Fruit fly (Drosophila melanogaster) whole organism, embryonic: ENCODE data around the gene CG42852.

Source experiments
- Aef1 ChIP-seq: fragments of 200-800 bp; sonication (Bioruptor generic); IDR thresholded peaks from 3 replicates; pipeline ENCODE4 v1.3.6; 2022; ENCODE audit warnings: missing biosample characterization, missing genetic modification characterization
- CG1024 ChIP-seq: fragments of 200-800 bp; sonication (Bioruptor generic); IDR thresholded peaks from 2 replicates; pipeline ENCODE4 v1.3.6; 2022; ENCODE audit warnings: missing biosample characterization, missing genetic modification characterization
- CG10979 ChIP-seq: fragments of 200-800 bp; sonication (Bioruptor generic); optimal IDR thresholded peaks from 2 replicates; lab custom pipeline; 2018; ENCODE audit warnings: missing biosample characterization, mild to moderate bottlenecking, missing genetic modification characterization, moderate library complexity
- CG11560 ChIP-seq: fragments of 200-800 bp; sonication (Bioruptor generic); IDR thresholded peaks from 3 replicates; pipeline ENCODE4 v1.3.6; 2022; ENCODE audit warnings: missing biosample characterization, missing genetic modification characterization
- CG11696 ChIP-seq: fragments of 200-800 bp; sonication (Bioruptor generic); IDR thresholded peaks from 2 replicates; pipeline ENCODE4 v1.3.6; 2022; ENCODE audit warnings: missing biosample characterization, missing genetic modification characterization
- CG12104 ChIP-seq: fragments of 200-800 bp; sonication (Bioruptor generic); optimal IDR thresholded peaks from 3 replicates; lab custom pipeline; 2016; ENCODE audit warnings: missing biosample characterization, missing genetic modification characterization
- CG1233 ChIP-seq: fragments of 200-800 bp; sonication (Bioruptor generic); optimal IDR thresholded peaks from 4 replicates; lab custom pipeline; 2018; ENCODE audit warnings: missing biosample characterization, mild to moderate bottlenecking, missing genetic modification characterization
- CG13296 ChIP-seq: fragments of 200-800 bp; sonication (Bioruptor generic); optimal IDR thresholded peaks from 3 replicates; lab custom pipeline; 2018; ENCODE audit warnings: missing biosample characterization, mild to moderate bottlenecking, missing genetic modification characterization
- CG14014 ChIP-seq: fragments of 200-800 bp; sonication (Bioruptor generic); IDR thresholded peaks from 2 replicates; pipeline ENCODE4 v1.3.6; 2022; ENCODE audit warnings: missing biosample characterization, missing genetic modification characterization
- CG16863 ChIP-seq: fragments of 200-800 bp; sonication (Bioruptor generic); optimal IDR thresholded peaks from 3 replicates; lab custom pipeline; 2016; ENCODE audit warnings: missing biosample characterization, missing genetic modification characterization
- CG17385 ChIP-seq: fragments of 200-800 bp; sonication (Bioruptor generic); optimal IDR thresholded peaks from 3 replicates; lab custom pipeline; 2018; ENCODE audit warnings: missing biosample characterization, mild to moderate bottlenecking, missing genetic modification characterization
- CG17912 ChIP-seq: fragments of 200-800 bp; sonication (Bioruptor generic); optimal IDR thresholded peaks from 2 replicates; lab custom pipeline; 2018; ENCODE audit warnings: missing biosample characterization, mild to moderate bottlenecking, missing genetic modification characterization
- CG2199 ChIP-seq: fragments of 200-800 bp; sonication (Bioruptor generic); IDR thresholded peaks from 3 replicates; pipeline ENCODE4 v1.3.6; 2022; ENCODE audit warnings: missing biosample characterization, missing genetic modification characterization
- CG2678 ChIP-seq: fragments of 200-800 bp; sonication (Bioruptor generic); optimal IDR thresholded peaks from 3 replicates; lab custom pipeline; 2019; ENCODE audit warnings: missing biosample characterization, mild to moderate bottlenecking, missing genetic modification characterization, moderate library complexity
- CG30020 ChIP-seq: fragments of 200-800 bp; optimal IDR thresholded peaks from 2 replicates; lab custom pipeline; 2019; ENCODE audit warnings: missing biosample characterization, mild to moderate bottlenecking, missing genetic modification characterization, moderate library complexity
- CG31388 ChIP-seq: fragments of 200-800 bp; sonication (Bioruptor generic); optimal IDR thresholded peaks from 2 replicates; lab custom pipeline; 2016; ENCODE audit warnings: missing biosample characterization, missing genetic modification characterization
- CG3726 ChIP-seq: fragments of 200-800 bp; sonication (Bioruptor generic); IDR thresholded peaks from 3 replicates; pipeline ENCODE4, ENCODE4 v1.3.6; 2022; ENCODE audit warnings: missing biosample characterization, missing genetic modification characterization
- CG43689 ChIP-seq: fragments of 200-800 bp; sonication (Bioruptor generic); IDR thresholded peaks from 2 replicates; pipeline ENCODE4 v1.3.6; 2022; ENCODE audit warnings: missing biosample characterization, missing genetic modification characterization
- CG6254 ChIP-seq: fragments of 200-800 bp; sonication (Bioruptor generic); optimal IDR thresholded peaks from 3 replicates; lab custom pipeline; 2017; ENCODE audit warnings: mild to moderate bottlenecking, missing biosample characterization, missing genetic modification reagents, missing genetic modification characterization
- CG6683 ChIP-seq: fragments of 200-800 bp; sonication (Bioruptor generic); optimal IDR thresholded peaks from 2 replicates; lab custom pipeline; 2017; ENCODE audit warnings: missing biosample characterization, mild to moderate bottlenecking, missing genetic modification characterization, missing genetic modification reagents
- CG7357 ChIP-seq: fragments of 200-800 bp; sonication (Bioruptor generic); IDR thresholded peaks from 3 replicates; pipeline ENCODE4 v1.3.6; 2022; ENCODE audit warnings: missing biosample characterization, missing genetic modification characterization
- CG7745 ChIP-seq: fragments of 200-800 bp; sonication (Bioruptor generic); optimal IDR thresholded peaks from 2 replicates; lab custom pipeline; 2018; ENCODE audit warnings: missing biosample characterization, mild to moderate bottlenecking, missing genetic modification characterization, moderate library complexity
- CG9727 ChIP-seq: fragments of 200-800 bp; sonication (Bioruptor generic); optimal IDR thresholded peaks from 3 replicates; lab custom pipeline; 2017; ENCODE audit warnings: missing biosample characterization, mild to moderate bottlenecking, missing genetic modification characterization
- Dip2 ChIP-seq: fragments of 200-800 bp; sonication (Bioruptor generic); IDR thresholded peaks from 2 replicates; pipeline ENCODE4 v1.3.6; 2022; ENCODE audit warnings: missing biosample characterization, missing genetic modification characterization
- GATAe ChIP-seq: fragments of 200-800 bp; sonication (Bioruptor generic); conservative IDR thresholded peaks from 2 replicates; pipeline ENCODE4 v1.3.6; 2022; ENCODE audit warnings: missing biosample characterization, missing genetic modification characterization
- HHEX ChIP-seq: fragments of 200-800 bp; sonication (Bioruptor generic); optimal IDR thresholded peaks from 3 replicates; lab custom pipeline; 2017; ENCODE audit warnings: missing biosample characterization, mild to moderate bottlenecking, missing genetic modification characterization, missing genetic modification reagents
- Hr78 ChIP-seq, 2 experiments: fragments of 200-800 bp in 1 of 2; fragments of >200 bp in 1 of 2; sonication (Bioruptor generic) in 1 of 2; optimal IDR thresholded peaks; 2 replicates each; lab custom pipeline; 2017 to 2019; ENCODE audit warnings: missing biosample characterization in 2 of 2, missing genetic modification characterization in 2 of 2, mild to moderate bottlenecking in 1 of 2, moderate library complexity in 1 of 2
- Oli ChIP-seq: fragments of 200-800 bp; sonication (Bioruptor generic); optimal IDR thresholded peaks from 2 replicates; lab custom pipeline; 2018; ENCODE audit warnings: missing biosample characterization, mild to moderate bottlenecking, missing genetic modification characterization, moderate library complexity
- Poxn ChIP-seq: fragments of 200-800 bp; sonication (Bioruptor generic); IDR thresholded peaks from 2 replicates; pipeline ENCODE4 v1.3.6; 2022; ENCODE audit warnings: missing biosample characterization, missing genetic modification characterization
- Rx ChIP-seq: fragments of 200-800 bp; sonication (Bioruptor generic); IDR thresholded peaks from 2 replicates; pipeline ENCODE4 v1.3.6; 2022; ENCODE audit warnings: missing biosample characterization, missing genetic modification characterization
- TFAM ChIP-seq: fragments of 200-800 bp; sonication (Bioruptor generic); optimal IDR thresholded peaks from 2 replicates; lab custom pipeline; 2017; ENCODE audit warnings: missing biosample characterization, missing genetic modification characterization, inconsistent platforms
- Tbp ChIP-seq: fragments of >200 bp; optimal IDR thresholded peaks from 2 replicates; lab custom pipeline; 2018; ENCODE audit warnings: missing biosample characterization, missing genetic modification characterization
- al ChIP-seq: fragments of 200-800 bp; sonication (Bioruptor generic); IDR thresholded peaks from 2 replicates; pipeline ENCODE4 v1.3.6; 2022; ENCODE audit warnings: missing biosample characterization, missing genetic modification characterization
- br ChIP-seq: fragments of >200 bp; optimal IDR thresholded peaks from 2 replicates; lab custom pipeline; 2017
- chn ChIP-seq: fragments of 200-800 bp; sonication (Bioruptor generic); optimal IDR thresholded peaks from 2 replicates; lab custom pipeline; 2016; ENCODE audit warnings: missing biosample characterization, missing genetic modification characterization
- dysf ChIP-seq: fragments of 200-800 bp; sonication (Bioruptor generic); IDR thresholded peaks from 3 replicates; pipeline ENCODE4 v1.3.6; 2022; ENCODE audit warnings: missing biosample characterization, missing genetic modification characterization
- gro ChIP-seq: fragments of 200-800 bp; sonication (Bioruptor generic); optimal IDR thresholded peaks from 2 replicates; lab custom pipeline; 2016; ENCODE audit warnings: missing biosample characterization, missing genetic modification characterization
- hth ChIP-seq: fragments of >200 bp; optimal IDR thresholded peaks from 2 replicates; lab custom pipeline; 2017; ENCODE audit warnings: inconsistent platforms
- kay ChIP-seq: fragments of 200-800 bp; sonication (Bioruptor generic); optimal IDR thresholded peaks from 2 replicates; lab custom pipeline; 2016; ENCODE audit warnings: missing biosample characterization, missing genetic modification characterization
- kni ChIP-seq: fragments of 200-800 bp; sonication (Bioruptor generic); optimal IDR thresholded peaks from 3 replicates; lab custom pipeline; 2017; ENCODE audit warnings: mild to moderate bottlenecking, missing biosample characterization, missing genetic modification reagents, missing genetic modification characterization
- lab ChIP-seq: fragments of 200-800 bp; sonication (Bioruptor generic); optimal IDR thresholded peaks from 3 replicates; lab custom pipeline; 2017; ENCODE audit warnings: missing biosample characterization, missing genetic modification characterization, mild to moderate bottlenecking, moderate library complexity, missing genetic modification reagents
- nerfin-2 ChIP-seq: fragments of 200-800 bp; sonication (Bioruptor generic); IDR thresholded peaks from 2 replicates; pipeline ENCODE4 v1.3.6; 2022; ENCODE audit warnings: missing biosample characterization, missing genetic modification characterization; ENCODE audit not compliant: partially characterized antibody
- phol ChIP-seq: fragments of 200-800 bp; sonication (Bioruptor generic); optimal IDR thresholded peaks from 3 replicates; lab custom pipeline; 2018; ENCODE audit warnings: missing biosample characterization, mild to moderate bottlenecking, missing genetic modification characterization, moderate library complexity
- rib ChIP-seq: fragments of 200-800 bp; sonication (Bioruptor generic); IDR thresholded peaks from 2 replicates; pipeline ENCODE4 v1.3.6; 2022; ENCODE audit warnings: missing biosample characterization, missing genetic modification characterization
- sd ChIP-seq: fragments of 200-800 bp; sonication (Bioruptor generic); optimal IDR thresholded peaks from 3 replicates; lab custom pipeline; 2018; ENCODE audit warnings: missing biosample characterization, mild to moderate bottlenecking, missing genetic modification characterization, moderate library complexity
- sqz ChIP-seq: fragments of 200-800 bp; sonication (Bioruptor generic); optimal IDR thresholded peaks from 3 replicates; lab custom pipeline; 2018; ENCODE audit warnings: missing biosample characterization, mild to moderate bottlenecking, missing genetic modification characterization
- tin ChIP-seq: fragments of 200-800 bp; sonication (Bioruptor generic); optimal IDR thresholded peaks from 3 replicates; lab custom pipeline; 2016; ENCODE audit warnings: missing biosample characterization, missing genetic modification characterization
- tna ChIP-seq: fragments of 200-800 bp; sonication (Bioruptor generic); IDR thresholded peaks from 2 replicates; pipeline ENCODE4 v1.3.6; 2022; ENCODE audit warnings: missing biosample characterization, missing genetic modification characterization; ENCODE audit not compliant: partially characterized antibody
- vnd ChIP-seq: fragments of 200-800 bp; sonication (Bioruptor generic); IDR thresholded peaks from 3 replicates; pipeline ENCODE4 v1.3.6; 2022; ENCODE audit warnings: missing biosample characterization, missing genetic modification characterization; ENCODE audit not compliant: partially characterized antibody
- wor ChIP-seq: fragments of 200-800 bp; sonication (Bioruptor generic); IDR thresholded peaks from 2 replicates; pipeline ENCODE4 v1.3.6; 2022; ENCODE audit warnings: missing biosample characterization, missing genetic modification characterization

Gene CG42852

DNA sequence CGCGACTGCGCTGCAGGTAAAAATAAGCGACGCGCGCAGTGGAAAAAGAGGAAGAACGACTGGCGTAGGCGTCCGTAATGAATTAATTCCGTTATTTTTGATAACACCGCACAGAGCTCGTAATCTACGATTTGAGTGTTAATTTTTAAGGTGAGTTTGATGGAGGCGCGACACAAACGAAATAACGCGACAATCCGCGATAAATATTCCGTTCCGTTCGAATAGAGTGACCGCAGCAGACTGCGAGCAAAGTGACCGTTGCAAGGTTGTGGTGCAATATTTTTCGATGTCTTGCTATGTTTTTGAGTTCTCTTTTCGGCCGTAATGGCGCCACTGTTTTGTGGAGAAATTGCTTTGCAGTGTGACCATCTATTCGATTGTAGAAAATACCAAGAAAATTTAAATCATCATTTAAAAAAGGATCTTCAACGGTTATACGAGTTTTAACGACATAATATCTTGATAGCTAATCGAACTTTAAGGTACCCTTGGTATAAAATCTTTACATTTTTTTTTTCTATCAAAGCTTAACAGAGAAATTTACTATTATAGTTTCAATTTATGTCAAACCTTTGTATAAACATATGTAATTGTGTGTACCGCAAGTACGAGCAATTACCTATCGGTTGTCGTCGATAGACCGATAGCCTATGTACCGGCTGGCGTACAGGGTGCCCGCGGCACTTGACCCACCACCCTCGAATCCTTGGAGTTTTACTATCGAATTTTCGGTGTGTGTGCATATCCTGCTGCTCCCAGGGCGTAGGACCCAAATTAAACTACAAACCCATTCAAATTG lies 43.7 kb upstream of the CG42852 start, which contains the start of the genes CG43954, Lasp and Dab (continued):
- TF ChIP-seq gro (GFP tag; lab: Kevin White, UChicago) (peak; percentile 56), chn (GFP tag; lab: Kevin White, UChicago) (no peak), tna (GFP tag; lab: Robert Waterston, UW) (peak; percentile 8; the same call in 1 of the 2 replicates), CG7357 (no peak), CG1024 (no peak), sd (tag; lab: Kevin White, UChicago) (peak; percentile 55), CG6683 (GFP tag; lab: Kevin White, UChicago) (peak; percentile 12), CG1233 (peak; percentile 16), CG14014 (GFP tag; lab: Robert Waterston, UW) (peak; percentile 26; the same call in 1 of the 2 replicates), CG9727 (GFP tag; lab: Kevin White, UChicago) (peak; percentile 38), tin (GFP tag; lab: Kevin White, UChicago) (peak; percentile 29), CG6254 (GFP tag; lab: Kevin White, UChicago) (peak; percentile 99), CG11696 (GFP tag; lab: Robert Waterston, UW) (no peak), Dip2 (no peak), Oli (tag; lab: Kevin White, UChicago) (no peak), CG16863 (no peak), dysf (GFP tag; lab: Robert Waterston, UW) (peak; percentile 6; the same call in 1 of the 3 replicates), Aef1 (GFP tag; lab: Robert Waterston, UW) (no peak; the same call in 2 of the 3 replicates), kni (GFP tag; lab: Kevin White, UChicago) (peak; percentile 14), al (GFP tag; lab: Robert Waterston, UW) (no peak), hth (no peak), kay (GFP tag; lab: Kevin White, UChicago) (no peak), sqz (GFP tag; lab: Kevin White, UChicago) (no peak), TFAM (GFP tag; lab: Kevin White, UChicago) (no peak), HHEX (GFP tag; lab: Kevin White, UChicago) (no peak), phol (tag; lab: Kevin White, UChicago) (peak; percentile 35), CG43689 (no peak), Tbp (GFP tag; lab: Kevin White, UChicago) (no peak), Poxn (GFP tag; lab: Robert Waterston, UW) (no peak), rib (GFP tag; lab: Robert Waterston, UW) (peak; percentile 43; the same call in 1 of the 2 replicates), CG13296 (GFP tag; lab: Kevin White, UChicago) (peak; percentile 55), nerfin-2 (GFP tag; lab: Robert Waterston, UW) (peak; percentile 69), CG31388 (GFP tag; lab: Kevin White, UChicago) (no peak), Rx (no peak), CG3726 (GFP tag; lab: Robert Waterston, UW) (no peak), CG17912 (GFP tag; lab: Kevin White, UChicago) (no peak), br (lab: Kevin White, UChicago) (no peak), CG10979 (tag; lab: Kevin White, UChicago) (no peak), CG17385 (GFP tag; lab: Kevin White, UChicago) (peak; percentile 82), wor (GFP tag; lab: Robert Waterston, UW) (no peak), lab (GFP tag; lab: Kevin White, UChicago) (peak; percentile 56), CG2678 (tag; lab: Kevin White, UChicago) (peak; percentile 18), Hr78 (GFP tag; optimal IDR thresholded peaks at IDR 0.05; lab: Kevin White, UChicago) (no peak), CG7745 (peak; percentile 5), vnd (GFP tag; lab: Robert Waterston, UW) (no peak), GATAe (GFP tag; lab: Robert Waterston, UW) (no peak), CG30020 (tag; lab: Kevin White, UChicago) (peak; percentile 61), CG12104 (GFP tag; lab: Kevin White, UChicago) (no peak), CG11560 (tag; lab: Robert Waterston, UW) (no peak), CG2199 (GFP tag; lab: Robert Waterston, UW) (peak; percentile 81; the same call in 1 of the 3 replicates)
